Fruit fly (Drosophila melanogaster) whole organism, embryonic: ENCODE data around the gene aralar1.

Experiments
- Adf1 ChIP-seq: fragments of 200-800 bp; sonication (Bioruptor generic); IDR thresholded peaks from 2 replicates; pipeline ENCODE4 v1.3.6; 2022; ENCODE audit warnings: missing biosample characterization, missing genetic modification characterization
- B-H1 ChIP-seq: fragments of 200-800 bp; sonication (Bioruptor generic); IDR thresholded peaks from 3 replicates; pipeline ENCODE4 v1.3.6; 2022; ENCODE audit warnings: missing biosample characterization, missing genetic modification characterization
- CG10543 ChIP-seq: fragments of 200-800 bp; sonication (Bioruptor generic); optimal IDR thresholded peaks from 3 replicates; lab custom pipeline; 2017; ENCODE audit warnings: missing biosample characterization, mild to moderate bottlenecking, missing genetic modification characterization, moderate library complexity
- CG10959 ChIP-seq: fragments of 200-800 bp; sonication (Bioruptor generic); IDR thresholded peaks from 2 replicates; pipeline ENCODE4 v1.3.6; 2022; ENCODE audit warnings: missing biosample characterization, missing genetic modification characterization
- CG11504 ChIP-seq: fragments of 200-800 bp; sonication (Bioruptor generic); optimal IDR thresholded peaks from 3 replicates; lab custom pipeline; 2019; ENCODE audit warnings: missing biosample characterization, mild to moderate bottlenecking, missing genetic modification characterization, moderate library complexity
- CG12769 ChIP-seq: fragments of 200-800 bp; sonication (Bioruptor generic); optimal IDR thresholded peaks from 2 replicates; lab custom pipeline; 2019; ENCODE audit warnings: missing biosample characterization, mild to moderate bottlenecking, missing genetic modification characterization, moderate library complexity
- CG13296 ChIP-seq: fragments of 200-800 bp; sonication (Bioruptor generic); optimal IDR thresholded peaks from 3 replicates; lab custom pipeline; 2018; ENCODE audit warnings: missing biosample characterization, mild to moderate bottlenecking, missing genetic modification characterization
- CG14050 ChIP-seq: fragments of 200-800 bp; sonication (Bioruptor generic); IDR thresholded peaks from 3 replicates; pipeline ENCODE4 v1.3.6; 2022; ENCODE audit warnings: missing biosample characterization, missing genetic modification characterization
- CG14441 ChIP-seq: fragments of 200-800 bp; sonication (Bioruptor generic); IDR thresholded peaks from 2 replicates; pipeline ENCODE4 v1.3.6; 2022; ENCODE audit warnings: missing biosample characterization, missing genetic modification characterization
- CG15696 ChIP-seq: fragments of 200-800 bp; sonication (Bioruptor generic); optimal IDR thresholded peaks from 2 replicates; lab custom pipeline; 2019; ENCODE audit warnings: missing biosample characterization, mild to moderate bottlenecking, missing genetic modification characterization, moderate library complexity
- CG1603 ChIP-seq: fragments of 200-800 bp; sonication (Bioruptor generic); optimal IDR thresholded peaks from 2 replicates; lab custom pipeline; 2019; ENCODE audit warnings: missing biosample characterization, mild to moderate bottlenecking, missing genetic modification characterization, moderate library complexity
- CG17359 ChIP-seq: fragments of 200-800 bp; sonication (Bioruptor generic); optimal IDR thresholded peaks from 3 replicates; lab custom pipeline; 2018; ENCODE audit warnings: missing biosample characterization, mild to moderate bottlenecking, missing genetic modification characterization, moderate library complexity
- CG2120 ChIP-seq: fragments of 200-800 bp; sonication (Bioruptor generic); optimal IDR thresholded peaks from 3 replicates; lab custom pipeline; 2016; ENCODE audit warnings: missing biosample characterization, missing genetic modification characterization
- CG2678 ChIP-seq: fragments of 200-800 bp; sonication (Bioruptor generic); optimal IDR thresholded peaks from 3 replicates; lab custom pipeline; 2019; ENCODE audit warnings: missing biosample characterization, mild to moderate bottlenecking, missing genetic modification characterization, moderate library complexity
- CG2712 ChIP-seq: fragments of 200-800 bp; optimal IDR thresholded peaks from 3 replicates; lab custom pipeline; 2019; ENCODE audit warnings: missing biosample characterization, mild to moderate bottlenecking, missing genetic modification characterization, moderate library complexity
- CG3065 ChIP-seq: fragments of 200-800 bp; sonication (Bioruptor generic); optimal IDR thresholded peaks from 2 replicates; lab custom pipeline; 2016; ENCODE audit warnings: missing biosample characterization, missing genetic modification characterization
- CG3281 ChIP-seq: fragments of 200-800 bp; sonication (Bioruptor generic); optimal IDR thresholded peaks from 3 replicates; lab custom pipeline; 2017; ENCODE audit warnings: missing biosample characterization, mild to moderate bottlenecking, missing genetic modification characterization
- CG4328 ChIP-seq: fragments of 200-800 bp; sonication (Bioruptor generic); optimal IDR thresholded peaks from 3 replicates; lab custom pipeline; 2017; ENCODE audit warnings: missing biosample characterization, missing genetic modification reagents, missing genetic modification characterization
- CG7839 ChIP-seq: fragments of 200-800 bp; sonication (Bioruptor generic); optimal IDR thresholded peaks from 3 replicates; lab custom pipeline; 2018; ENCODE audit warnings: missing biosample characterization, mild to moderate bottlenecking, missing genetic modification characterization, moderate library complexity
- CG8388 ChIP-seq: fragments of 200-800 bp; sonication (Bioruptor generic); optimal IDR thresholded peaks from 2 replicates; lab custom pipeline; 2019; ENCODE audit warnings: missing biosample characterization, mild to moderate bottlenecking, missing genetic modification characterization, moderate library complexity
- CG9727 ChIP-seq: fragments of 200-800 bp; sonication (Bioruptor generic); optimal IDR thresholded peaks from 3 replicates; lab custom pipeline; 2017; ENCODE audit warnings: missing biosample characterization, mild to moderate bottlenecking, missing genetic modification characterization
- CG9876 ChIP-seq: fragments of 200-800 bp; sonication (Bioruptor generic); optimal IDR thresholded peaks from 2 replicates; lab custom pipeline; 2016; ENCODE audit warnings: missing biosample characterization, missing genetic modification characterization
- Fer1 ChIP-seq: fragments of 200-800 bp; sonication (Bioruptor generic); optimal IDR thresholded peaks from 2 replicates; lab custom pipeline; 2017; ENCODE audit warnings: missing biosample characterization, mild to moderate bottlenecking, missing genetic modification characterization
- HHEX ChIP-seq: fragments of 200-800 bp; sonication (Bioruptor generic); optimal IDR thresholded peaks from 3 replicates; lab custom pipeline; 2017; ENCODE audit warnings: missing biosample characterization, mild to moderate bottlenecking, missing genetic modification characterization, missing genetic modification reagents
- Oli ChIP-seq: fragments of 200-800 bp; sonication (Bioruptor generic); optimal IDR thresholded peaks from 2 replicates; lab custom pipeline; 2018; ENCODE audit warnings: missing biosample characterization, mild to moderate bottlenecking, missing genetic modification characterization, moderate library complexity
- PHDP ChIP-seq: fragments of 200-800 bp; sonication (Bioruptor generic); optimal IDR thresholded peaks from 3 replicates; lab custom pipeline; 2018; ENCODE audit warnings: missing biosample characterization, mild to moderate bottlenecking, missing genetic modification characterization, moderate library complexity
- Rx ChIP-seq: fragments of 200-800 bp; sonication (Bioruptor generic); IDR thresholded peaks from 2 replicates; pipeline ENCODE4 v1.3.6; 2022; ENCODE audit warnings: missing biosample characterization, missing genetic modification characterization
- Spps ChIP-seq: fragments of 200-800 bp; sonication (Bioruptor generic); optimal IDR thresholded peaks from 2 replicates; lab custom pipeline; 2018; ENCODE audit warnings: missing biosample characterization, mild to moderate bottlenecking, missing genetic modification characterization
- Xbp1 ChIP-seq: fragments of 200-800 bp; sonication (Bioruptor generic); optimal IDR thresholded peaks from 3 replicates; lab custom pipeline; 2016; ENCODE audit warnings: missing biosample characterization, mild to moderate bottlenecking, missing genetic modification characterization
- bsh ChIP-seq, 2 experiments: fragments of 200-800 bp; sonication (Bioruptor generic); optimal IDR thresholded peaks; 2 replicates each; lab custom pipeline; 2017 to 2018; ENCODE audit warnings: mild to moderate bottlenecking in 2 of 2, missing biosample characterization in 2 of 2, missing genetic modification characterization in 2 of 2, moderate library complexity in 1 of 2
- chn ChIP-seq: fragments of 200-800 bp; sonication (Bioruptor generic); optimal IDR thresholded peaks from 2 replicates; lab custom pipeline; 2016; ENCODE audit warnings: missing biosample characterization, missing genetic modification characterization
- dmrt11E ChIP-seq: fragments of 200-800 bp; sonication (Bioruptor generic); optimal IDR thresholded peaks from 3 replicates; lab custom pipeline; 2018; ENCODE audit warnings: missing biosample characterization, mild to moderate bottlenecking, missing genetic modification characterization, moderate library complexity
- dmrt99B ChIP-seq: fragments of 200-800 bp; sonication (Bioruptor generic); optimal IDR thresholded peaks from 2 replicates; lab custom pipeline; 2018; ENCODE audit warnings: missing biosample characterization, mild to moderate bottlenecking, missing genetic modification characterization, moderate library complexity
- esg ChIP-seq: fragments of 200-800 bp; sonication (Bioruptor generic); conservative IDR thresholded peaks from 2 replicates; pipeline ENCODE4 v1.3.6; 2022; ENCODE audit warnings: missing biosample characterization, missing genetic modification characterization
- gcm ChIP-seq: fragments of 200-800 bp; sonication (Bioruptor generic); optimal IDR thresholded peaks from 2 replicates; lab custom pipeline; 2019; ENCODE audit warnings: missing biosample characterization, mild to moderate bottlenecking, missing genetic modification characterization, moderate library complexity
- gem ChIP-seq: fragments of 200-800 bp; sonication (Bioruptor generic); optimal IDR thresholded peaks from 2 replicates; lab custom pipeline; 2019; ENCODE audit warnings: missing biosample characterization, mild to moderate bottlenecking, missing genetic modification characterization, moderate library complexity
- grau ChIP-seq: fragments of 200-800 bp; optimal IDR thresholded peaks from 3 replicates; lab custom pipeline; 2019; ENCODE audit warnings: missing biosample characterization, mild to moderate bottlenecking, missing genetic modification characterization, moderate library complexity
- lab ChIP-seq: fragments of 200-800 bp; sonication (Bioruptor generic); optimal IDR thresholded peaks from 3 replicates; lab custom pipeline; 2017; ENCODE audit warnings: missing biosample characterization, missing genetic modification characterization, mild to moderate bottlenecking, moderate library complexity, missing genetic modification reagents
- lbe ChIP-seq: fragments of 200-800 bp; sonication (Bioruptor generic); optimal IDR thresholded peaks from 2 replicates; lab custom pipeline; 2016; ENCODE audit warnings: missing biosample characterization, mild to moderate bottlenecking, missing genetic modification characterization
- lola ChIP-seq, 3 experiments: fragments of >200 bp in 2 of 3; fragments of 200-800 bp in 1 of 3; sonication (Bioruptor generic) in 1 of 3; optimal IDR thresholded peaks; 2 replicates each; lab custom pipeline; 2017 to 2019; ENCODE audit warnings: missing biosample characterization in 3 of 3, missing genetic modification characterization in 3 of 3, mild to moderate bottlenecking in 1 of 3, moderate library complexity in 1 of 3
- nmo ChIP-seq: fragments of 200-800 bp; sonication (Bioruptor generic); optimal IDR thresholded peaks from 2 replicates; lab custom pipeline; 2018; ENCODE audit warnings: missing biosample characterization, mild to moderate bottlenecking, missing genetic modification characterization, moderate library complexity
- otp ChIP-seq: fragments of 200-800 bp; sonication (Bioruptor generic); IDR thresholded peaks from 3 replicates; pipeline ENCODE4, ENCODE4 v1.3.6; 2022; ENCODE audit warnings: missing biosample characterization, missing genetic modification characterization
- prd ChIP-seq, 3 experiments: fragments of >200 bp in 2 of 3; fragments of 200-800 bp in 1 of 3; sonication (Bioruptor generic) in 1 of 3; optimal IDR thresholded peaks in 2 of 3; IDR thresholded peaks in 1 of 3; 2 replicates in 2 of 3; 3 replicates in 1 of 3; pipeline versions ENCODE4 v1.3.6 to Lab custom; 2017 to 2022; ENCODE audit warnings: missing biosample characterization in 1 of 3, missing genetic modification characterization in 1 of 3
- psq ChIP-seq: fragments of 200-800 bp; sonication (Bioruptor generic); optimal IDR thresholded peaks from 2 replicates; lab custom pipeline; 2017; ENCODE audit warnings: missing biosample characterization, missing genetic modification characterization
- ranshi ChIP-seq: fragments of 200-800 bp; sonication (Bioruptor generic); IDR thresholded peaks from 2 replicates; pipeline ENCODE4 v1.3.6; 2022; ENCODE audit warnings: missing biosample characterization, missing genetic modification characterization
- sd ChIP-seq: fragments of 200-800 bp; sonication (Bioruptor generic); optimal IDR thresholded peaks from 3 replicates; lab custom pipeline; 2018; ENCODE audit warnings: missing biosample characterization, mild to moderate bottlenecking, missing genetic modification characterization, moderate library complexity
- tap ChIP-seq: fragments of 200-800 bp; optimal IDR thresholded peaks from 3 replicates; lab custom pipeline; 2019; ENCODE audit warnings: missing biosample characterization, mild to moderate bottlenecking, missing genetic modification characterization, moderate library complexity

aralar1 gene

DNA sequence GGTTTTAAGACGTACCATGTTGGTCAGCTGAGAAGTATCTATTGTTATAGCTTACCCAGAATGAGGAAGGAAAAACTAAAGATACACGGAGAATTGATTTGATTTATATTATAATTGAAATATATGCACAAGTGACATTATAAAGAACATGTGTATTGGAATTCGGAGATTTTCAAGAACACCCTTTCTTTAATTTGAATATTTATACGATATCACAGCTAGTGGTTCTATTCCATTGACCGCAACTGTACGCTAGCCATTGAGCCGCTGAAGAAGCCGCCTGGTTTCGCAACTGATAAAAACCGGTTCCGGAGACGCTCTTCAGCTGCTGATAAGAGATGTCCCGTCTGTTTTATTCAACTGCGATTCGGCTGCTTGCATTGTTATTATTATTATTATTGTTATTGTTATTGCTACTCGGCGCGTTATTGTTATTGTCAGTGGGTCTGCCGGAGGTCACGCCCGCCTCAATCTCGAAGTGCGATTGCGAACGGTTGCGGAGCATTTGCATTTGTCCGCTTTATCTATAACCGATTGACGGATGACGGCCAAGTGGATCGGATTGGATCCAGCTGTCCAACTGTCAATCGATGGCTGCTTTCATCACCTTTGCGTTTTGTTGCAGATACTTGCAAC is 6.1 kb upstream of the aralar1 start (continued):
- TF ChIP-seq prd (optimal IDR thresholded peaks at IDR 0.05; lab: Kevin White, UChicago) (no peak), prd (GFP tag; IDR thresholded peaks at IDR 0.05; lab: Robert Waterston, UW) (peak; percentile 60), CG7839 (peak; percentile 58), B-H1 (GFP tag; lab: Robert Waterston, UW) (peak; percentile 15; the same call in 1 of the 3 replicates), CG11504 (tag; lab: Kevin White, UChicago) (peak; percentile 59), otp (GFP tag; lab: Robert Waterston, UW) (0 out of 3 replicates have a peak, but pooled peaks have one; percentile 34), Xbp1 (GFP tag; lab: Kevin White, UChicago) (peak; percentile 19), ranshi (GFP tag; lab: Robert Waterston, UW) (peak; percentile 31; the same call in 1 of the 2 replicates), CG17359 (peak; percentile 29), sd (tag; lab: Kevin White, UChicago) (no peak), esg (GFP tag; lab: Robert Waterston, UW) (no peak), grau (tag; lab: Kevin White, UChicago) (peak; percentile 38), dmrt11E (tag; lab: Kevin White, UChicago) (peak; percentile 32), nmo (peak; percentile 31), CG2678 (tag; lab: Kevin White, UChicago) (peak; percentile 51), tap (peak; percentile 28), dmrt99B (tag; lab: Kevin White, UChicago) (peak; percentile 68), bsh (GFP tag; optimal IDR thresholded peaks at IDR 0.05; lab: Kevin White, UChicago) (peak in 1 of 2 experiments; percentile 20), CG15696 (peak; percentile 3), CG9727 (peak; percentile 25), gem (tag; lab: Kevin White, UChicago) (peak; percentile 64), CG3281 (GFP tag; lab: Kevin White, UChicago) (peak; percentile 16), CG14050 (GFP tag; lab: Robert Waterston, UW) (peak; percentile 18; the same call in 1 of the 3 replicates), CG4328 (GFP tag; lab: Kevin White, UChicago) (peak; percentile 6), CG2712 (tag; lab: Kevin White, UChicago) (peak; percentile 39), psq (GFP tag; lab: Kevin White, UChicago) (no peak), CG1603 (tag; lab: Kevin White, UChicago) (peak; percentile 39), CG14441 (GFP tag; lab: Robert Waterston, UW) (peak; percentile 28; the same call in 1 of the 2 replicates), lbe (no peak), Spps (tag; lab: Kevin White, UChicago) (peak; percentile 9), gcm (GFP tag; lab: Kevin White, UChicago) (peak; percentile 15), CG12769 (tag; lab: Kevin White, UChicago) (no peak), CG10543 (GFP tag; lab: Kevin White, UChicago) (no peak), CG9876 (GFP tag; lab: Kevin White, UChicago) (no peak), Fer1 (GFP tag; lab: Kevin White, UChicago) (peak; percentile 35), HHEX (peak; percentile 15), CG10959 (GFP tag; lab: Robert Waterston, UW) (no peak), CG2120 (peak; percentile 23), CG8388 (GFP tag; lab: Kevin White, UChicago) (peak; percentile 17), chn (GFP tag; lab: Kevin White, UChicago) (no peak), Rx (GFP tag; lab: Robert Waterston, UW) (no peak), CG3065 (GFP tag; lab: Kevin White, UChicago) (no peak), Oli (tag; lab: Kevin White, UChicago) (peak; percentile 18), lab (peak; percentile 51), Adf1 (GFP tag; lab: Robert Waterston, UW) (no peak), lola (GFP tag; optimal IDR thresholded peaks at IDR 0.05; lab: Kevin White, UChicago) (peak in 1 of 3 experiments; percentile 31), CG13296 (GFP tag; lab: Kevin White, UChicago) (peak; percentile 23), PHDP (peak; percentile 29)
